Fruit fly (Drosophila melanogaster) whole organism: ENCODE results near the gene Lamtor3.

Experiments
- CG8478 ChIP-seq: fragments of >200 bp; optimal IDR thresholded peaks from 2 replicates; lab custom pipeline; 2018; ENCODE audit warnings: inconsistent platforms
- Dll ChIP-seq: fragments of >200 bp; optimal IDR thresholded peaks from 2 replicates; lab custom pipeline; 2017
- EcR ChIP-seq, 2 experiments: fragments of >200 bp; optimal IDR thresholded peaks; 2 replicates each; lab custom pipeline; 2017; ENCODE audit warnings: missing biosample characterization in 2 of 2, missing genetic modification characterization in 2 of 2, missing genetic modification reagents in 2 of 2
- pan ChIP-seq: fragments of >200 bp; optimal IDR thresholded peaks from 2 replicates; lab custom pipeline; 2017
- psq ChIP-seq: fragments of >200 bp; optimal IDR thresholded peaks from 2 replicates; lab custom pipeline; 2017
- usp ChIP-seq: fragments of >200 bp; optimal IDR thresholded peaks from 2 replicates; lab custom pipeline; 2017; ENCODE audit warnings: missing biosample characterization, missing genetic modification characterization, mixed read lengths

Lamtor3 gene

DNA sequence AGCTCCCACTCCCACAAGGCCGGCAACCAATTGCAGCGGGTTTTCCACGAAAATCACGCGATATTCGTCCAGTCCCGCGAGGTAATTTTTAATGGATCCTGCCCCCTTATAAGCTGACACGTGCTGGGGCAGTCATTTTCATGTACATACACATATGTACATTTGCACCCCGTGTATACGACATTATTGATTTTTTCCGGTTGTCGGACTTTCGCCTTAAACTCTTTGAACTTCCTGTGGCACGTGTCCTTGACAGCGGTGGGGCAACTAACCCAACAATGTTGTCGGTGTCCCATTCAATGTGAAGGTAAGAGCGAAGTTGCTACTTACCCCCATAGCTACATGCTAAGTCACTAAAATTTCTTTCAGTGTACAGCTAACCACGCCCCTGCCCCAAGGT lies 28.9 kb upstream of the Lamtor3 start:
- TF ChIP-seq EcR (GFP tag; optimal IDR thresholded peaks at IDR 0.05; lab: Kevin White, UChicago), result no peak
- TF ChIP-seq usp (GFP tag; lab: Kevin White, UChicago), result no peak
- TF ChIP-seq pan (lab: Kevin White, UChicago), result no peak
- TF ChIP-seq CG8478 (lab: Kevin White, UChicago), result no peak
- TF ChIP-seq psq, result no peak
- TF ChIP-seq Dll (lab: Kevin White, UChicago), result no peak

DNA sequence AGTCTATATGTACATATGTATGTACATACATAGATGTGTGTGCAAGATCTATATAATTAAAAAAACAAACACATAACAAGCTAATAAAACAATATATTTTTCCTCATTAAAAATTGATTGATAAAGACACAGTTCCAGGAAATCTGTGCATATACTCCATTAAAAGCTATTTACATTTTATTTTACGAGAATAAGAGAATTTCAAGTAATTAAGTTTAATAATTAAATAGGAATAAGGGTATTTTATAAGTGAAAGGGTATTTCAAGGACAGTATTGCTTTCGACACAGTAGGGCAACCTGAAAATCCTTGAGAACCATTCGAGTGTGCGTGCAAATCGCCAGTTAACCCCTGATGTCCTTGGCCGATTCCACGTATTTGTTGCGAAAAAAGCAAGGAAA lies 28.4 kb upstream of the Lamtor3 start, which contains the start of gene CG5050:
TSS of gene CG5050 (plus strand) at position 301 of the 400 bp plus-strand sequence.
- TF ChIP-seq psq, result no peak
- no peak for TF ChIP-seq EcR (GFP tag; optimal IDR thresholded peaks at IDR 0.05; lab: Kevin White, UChicago)
- no peak for TF ChIP-seq Dll (lab: Kevin White, UChicago)

DNA sequence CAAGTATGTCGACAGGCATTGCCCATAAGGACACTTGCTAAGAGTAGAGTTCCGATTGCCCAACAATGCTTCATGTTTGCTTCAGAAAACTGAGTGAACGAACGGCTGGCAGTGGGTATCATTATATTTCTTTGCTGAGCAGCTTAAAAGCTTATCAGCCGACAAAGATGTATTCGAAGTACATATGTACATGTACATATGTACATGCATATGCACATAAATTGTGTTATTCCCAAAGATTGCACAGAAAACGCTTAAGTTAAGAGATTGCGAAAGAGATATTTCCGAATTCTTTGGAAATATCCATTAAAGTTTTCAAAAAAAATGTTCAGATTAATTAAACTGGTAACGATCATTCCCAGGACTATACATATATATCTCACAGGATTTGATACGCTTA lies 25.2 kb upstream of the Lamtor3 start, which contains the start of gene SPH93:
TSS of gene SPH93 (minus strand) at position 101 of the 400 bp plus-strand sequence.
- TF ChIP-seq psq, result no peak
- no peak for TF ChIP-seq usp (GFP tag; lab: Kevin White, UChicago)
- no peak for TF ChIP-seq EcR (GFP tag; optimal IDR thresholded peaks at IDR 0.05; lab: Kevin White, UChicago)
- no peak for TF ChIP-seq CG8478 (lab: Kevin White, UChicago)
- no peak for TF ChIP-seq pan (lab: Kevin White, UChicago)
- TF ChIP-seq Dll (lab: Kevin White, UChicago), result no peak

DNA sequence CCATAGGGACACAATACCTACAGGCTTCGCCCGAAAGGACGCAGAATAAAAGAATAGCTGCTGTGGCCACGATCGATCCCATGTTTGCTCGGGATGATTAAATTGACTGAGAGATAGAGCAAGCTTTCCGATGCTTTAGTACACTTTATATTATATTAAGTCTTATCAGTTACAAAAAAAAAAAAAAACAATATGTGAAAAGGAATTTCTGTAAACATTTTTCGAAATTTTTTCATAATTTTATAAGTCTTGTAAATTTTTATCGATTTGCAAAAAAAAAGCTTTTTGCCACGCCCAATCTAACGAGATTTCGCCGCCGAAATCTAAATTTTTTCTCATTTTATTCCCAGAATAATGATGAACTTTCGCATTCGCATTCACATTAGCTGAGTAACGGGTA lies 23.1 kb upstream of the Lamtor3 start, which contains the start of gene CG18563:
TSS of gene CG18563 (minus strand) at position 101 of the 400 bp plus-strand sequence.
- TF ChIP-seq Dll (lab: Kevin White, UChicago) (no peak), CG8478 (lab: Kevin White, UChicago) (no peak), EcR (GFP tag; optimal IDR thresholded peaks at IDR 0.05; lab: Kevin White, UChicago) (no peak), pan (lab: Kevin White, UChicago) (no peak), usp (GFP tag; lab: Kevin White, UChicago) (no peak), psq (no peak)

DNA sequence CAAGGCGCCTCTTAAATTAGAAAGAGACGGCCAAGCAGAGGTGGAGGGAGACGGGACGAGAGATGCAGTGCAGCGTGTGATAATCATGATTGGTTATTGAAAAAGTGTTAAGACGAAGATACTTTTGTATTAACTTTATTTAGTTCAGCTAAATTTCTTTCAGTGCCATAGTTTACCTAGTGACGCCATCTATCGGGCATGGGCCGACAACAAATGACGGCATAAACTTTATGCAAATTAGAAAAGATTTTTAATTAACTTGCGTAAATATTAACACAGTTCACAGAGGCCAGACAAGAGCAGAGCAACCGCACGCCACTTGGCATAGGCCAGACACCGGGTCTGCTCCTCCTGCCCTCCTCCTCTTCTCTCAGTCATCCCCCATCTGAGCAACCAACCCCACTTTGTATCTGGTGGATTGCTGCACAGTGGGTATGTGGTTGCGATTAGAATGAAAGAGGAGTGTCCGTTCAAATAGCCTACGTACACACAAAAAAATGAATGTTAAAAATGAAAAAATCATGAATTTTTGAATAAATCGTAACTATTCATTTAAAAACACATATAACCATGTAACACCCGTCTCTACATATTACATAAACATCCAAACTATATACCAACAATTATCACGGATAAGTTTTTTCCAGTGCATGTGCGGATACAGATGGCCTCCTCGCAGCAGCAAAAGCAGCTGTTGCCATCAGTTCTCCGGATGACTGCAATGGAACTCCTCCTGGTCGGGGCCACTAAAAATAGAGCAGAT lies 14.9 kb upstream of the Lamtor3 start:
- TF ChIP-seq CG8478 (lab: Kevin White, UChicago) (no peak), psq (no peak), EcR (GFP tag; optimal IDR thresholded peaks at IDR 0.05; lab: Kevin White, UChicago) (no peak), pan (lab: Kevin White, UChicago) (no peak), Dll (lab: Kevin White, UChicago) (no peak), usp (GFP tag; lab: Kevin White, UChicago) (no peak)

DNA sequence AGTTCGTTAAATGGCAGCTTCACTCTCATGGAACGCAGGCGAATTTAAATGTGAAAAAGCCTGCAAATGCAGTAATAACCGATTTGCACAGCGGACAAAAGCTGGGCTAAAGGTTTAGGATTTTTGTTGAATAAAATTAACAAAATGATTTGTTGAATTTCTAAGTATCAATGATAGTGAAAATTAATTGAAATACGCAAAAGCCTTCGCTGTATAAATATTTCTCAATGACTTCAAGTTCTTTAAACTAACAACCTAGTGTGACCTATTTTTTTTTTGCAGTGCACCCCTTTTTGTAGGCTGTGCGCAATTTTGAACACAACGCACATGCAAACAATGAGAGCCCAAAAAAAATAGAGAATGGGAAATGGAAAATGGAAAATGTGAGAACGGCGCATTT lies 14.1 kb upstream of the Lamtor3 start:
- TF ChIP-seq Dll (lab: Kevin White, UChicago) (no peak), EcR (GFP tag; optimal IDR thresholded peaks at IDR 0.05; lab: Kevin White, UChicago) (no peak), psq (no peak), CG8478 (lab: Kevin White, UChicago) (no peak), usp (GFP tag; lab: Kevin White, UChicago) (no peak), pan (lab: Kevin White, UChicago) (no peak)

DNA sequence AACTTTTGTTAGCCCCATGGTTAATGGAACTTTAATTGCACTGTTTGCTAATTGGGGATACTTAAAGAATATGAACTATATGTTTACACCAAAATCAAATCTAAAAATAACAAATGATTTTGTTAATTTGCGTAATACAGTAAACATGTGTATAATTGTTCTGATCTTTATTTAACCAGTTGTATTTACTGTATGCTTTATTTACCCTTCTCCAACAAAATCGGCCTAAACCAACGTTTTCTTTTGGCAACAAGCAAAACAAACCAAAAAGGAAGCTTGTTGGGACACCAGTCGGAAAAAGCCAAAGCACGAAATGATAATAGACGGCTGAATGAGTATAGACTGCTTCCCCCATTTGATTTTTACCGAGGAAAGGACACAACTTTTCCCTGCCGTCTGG lies 10.4 kb upstream of the Lamtor3 start:
- TF ChIP-seq psq (no peak), CG8478 (lab: Kevin White, UChicago) (no peak)

DNA sequence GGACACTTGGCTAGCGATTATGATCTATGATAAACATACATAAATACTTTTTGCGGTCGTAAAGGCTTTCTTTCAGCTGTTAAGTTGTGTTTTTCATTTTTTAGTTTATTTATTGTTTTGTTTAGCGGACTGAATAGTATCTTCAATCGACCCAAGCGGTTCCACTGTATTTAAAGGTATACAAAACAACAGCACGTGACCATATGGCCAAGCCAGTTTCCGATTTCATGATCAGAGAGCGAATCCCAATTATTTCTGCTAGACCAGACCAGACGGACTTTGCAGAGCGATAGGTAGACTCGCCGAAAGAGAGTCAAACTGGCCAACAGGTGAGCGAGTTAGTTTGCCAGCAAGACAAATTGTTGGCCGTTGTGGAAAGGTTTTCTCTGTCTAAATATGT lies 9.5 kb upstream of the Lamtor3 start, which contains the start of gene Sgt:
TSS of gene Sgt (plus strand) at position 80 of the 400 bp plus-strand sequence.
- TF ChIP-seq pan (lab: Kevin White, UChicago), result no peak
- TF ChIP-seq EcR (GFP tag; optimal IDR thresholded peaks at IDR 0.05; lab: Kevin White, UChicago), result no peak
- TF ChIP-seq CG8478 (lab: Kevin White, UChicago), result no peak
- TF ChIP-seq psq, result no peak
- no peak for TF ChIP-seq usp (GFP tag; lab: Kevin White, UChicago)
- TF ChIP-seq Dll (lab: Kevin White, UChicago), result no peak

DNA sequence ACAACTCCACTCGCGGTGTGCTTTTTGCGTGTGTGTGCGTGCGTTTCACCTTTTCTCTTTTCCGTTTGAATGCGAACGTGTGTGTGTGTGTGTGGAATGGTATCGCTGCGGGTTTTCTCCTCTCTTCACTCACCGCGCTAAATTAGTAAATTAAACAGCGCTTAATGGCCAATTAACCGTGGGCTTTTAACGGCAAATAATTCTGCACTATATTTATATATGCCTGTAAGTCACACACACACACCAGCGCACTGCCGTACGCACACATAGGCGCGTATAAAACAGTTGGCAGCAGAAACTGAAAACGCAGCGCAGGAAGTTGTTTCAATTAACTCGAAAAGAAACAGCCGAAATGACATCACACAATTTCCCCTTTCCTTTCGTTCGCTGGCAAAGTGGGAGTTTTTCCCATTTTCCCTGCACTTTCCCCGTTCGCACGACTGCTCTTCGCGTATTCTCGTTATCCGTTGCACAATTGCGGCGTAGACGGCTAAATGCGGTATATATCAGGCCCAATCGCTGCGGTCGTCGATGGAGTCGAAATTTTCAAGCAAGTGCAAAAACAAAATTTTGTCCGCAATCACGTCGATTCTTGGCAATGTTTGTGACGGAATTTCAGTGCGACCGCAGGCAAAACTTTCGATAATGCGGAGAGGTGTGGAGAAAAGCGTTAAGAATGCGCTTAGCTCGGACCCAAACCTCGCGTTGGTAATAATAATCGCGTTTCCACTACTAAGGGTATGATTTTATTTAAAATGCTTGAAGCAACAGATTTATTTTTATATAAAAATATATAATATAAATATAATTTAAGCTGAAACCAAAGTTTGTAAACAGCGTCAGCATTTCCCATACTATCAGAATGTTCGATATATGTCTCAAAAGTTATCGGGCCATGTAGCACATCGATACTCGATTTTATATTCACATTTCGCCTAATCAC lies 8.2 kb upstream of the Lamtor3 start, which contains the start of gene BicD:
TSS of gene BicD (minus strand) at position 634 of the 943 bp plus-strand sequence.
- TF ChIP-seq EcR (GFP tag; optimal IDR thresholded peaks at IDR 0.05; lab: Kevin White, UChicago), result no peak

DNA sequence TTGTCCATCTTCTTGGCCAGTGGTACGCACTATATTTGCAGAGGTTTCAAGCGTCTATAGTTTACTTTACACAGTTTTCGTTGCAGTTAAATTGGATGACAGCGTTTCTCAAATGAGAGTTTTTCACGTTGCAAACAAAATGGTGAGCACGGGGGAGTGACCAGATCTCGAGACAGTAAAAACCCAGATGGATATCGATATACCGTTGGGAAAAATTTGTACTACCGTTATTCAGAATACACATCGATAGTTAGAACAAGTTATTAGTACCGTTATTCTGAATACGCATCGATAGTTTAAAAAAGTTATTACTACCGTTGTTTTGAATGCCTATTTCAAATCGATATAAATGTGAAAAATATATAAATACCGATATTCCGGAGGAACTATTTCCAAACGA lies 3.3 kb upstream of the Lamtor3 start, which contains the start of gene cass:
TSS of gene cass (minus strand) at position 179 of the 400 bp plus-strand sequence.
- TF ChIP-seq Dll (lab: Kevin White, UChicago), result no peak
- no peak for TF ChIP-seq usp (GFP tag; lab: Kevin White, UChicago)
- TF ChIP-seq psq, result no peak
- TF ChIP-seq EcR (GFP tag; optimal IDR thresholded peaks at IDR 0.05; lab: Kevin White, UChicago), result no peak
- TF ChIP-seq CG8478 (lab: Kevin White, UChicago), result no peak
- no peak for TF ChIP-seq pan (lab: Kevin White, UChicago)

DNA sequence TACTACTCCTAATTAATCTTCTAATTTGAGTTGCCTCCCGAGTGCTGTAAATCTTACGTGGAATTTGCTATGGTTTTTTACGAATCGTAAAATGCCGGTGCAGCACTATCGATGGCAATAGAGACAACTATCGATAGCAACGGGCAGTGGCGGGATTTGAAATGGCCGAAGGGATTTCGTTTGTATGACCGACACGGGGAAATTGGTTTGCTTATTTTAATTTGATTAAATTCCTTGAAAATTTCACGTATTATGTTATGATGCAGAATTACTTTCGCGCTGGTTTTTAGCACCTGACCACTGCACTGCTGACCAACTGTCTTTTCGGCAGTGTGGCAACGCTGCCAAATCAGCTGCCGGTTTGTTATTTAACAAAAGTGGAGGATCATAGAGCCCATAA lies 3.1 kb downstream of the Lamtor3 start, which contains the start of the genes GCS2beta and CG5131:
TSS of gene GCS2beta (minus strand) at position 134 of the 400 bp plus-strand sequence.
TSS of gene CG5131 (plus strand) at position 328 of the 400 bp plus-strand sequence.
- TF ChIP-seq pan (lab: Kevin White, UChicago) (no peak), psq (no peak), CG8478 (lab: Kevin White, UChicago) (no peak), EcR (GFP tag; optimal IDR thresholded peaks at IDR 0.05; lab: Kevin White, UChicago) (no peak), usp (GFP tag; lab: Kevin White, UChicago) (no peak), Dll (lab: Kevin White, UChicago) (no peak)
